Worm (Caenorhabditis elegans) whole organism, late embryonic: Measurements from ENCODE around the gene ttbk-7.

Experiments
- C08G9.2 ChIP-seq: sonication (generic microtip); optimal IDR thresholded peaks from 2 replicates; lab custom pipeline; 2016; ENCODE audit warnings: mild to moderate bottlenecking, missing genetic modification characterization, moderate library complexity, missing compliant biosample characterization
- F13H6.1 ChIP-seq: sonication (generic microtip); optimal IDR thresholded peaks from 2 replicates; lab custom pipeline; 2016; ENCODE audit warnings: missing genetic modification characterization, missing compliant biosample characterization
- K09A11.1 ChIP-seq: sonication (generic microtip); optimal IDR thresholded peaks from 2 replicates; lab custom pipeline; 2017; ENCODE audit warnings: antibody characterized with exemption, mild to moderate bottlenecking, missing genetic modification characterization, missing compliant biosample characterization; ENCODE audit not compliant: insufficient read depth
- T23F11.4 ChIP-seq: fragments of 200-800 bp; sonication (Bioruptor generic); optimal IDR thresholded peaks from 2 replicates; lab custom pipeline; 2018; ENCODE audit warnings: mild to moderate bottlenecking, missing genetic modification characterization, missing compliant biosample characterization
- Y22D7AL.16 ChIP-seq: sonication (generic microtip); optimal IDR thresholded peaks from 2 replicates; lab custom pipeline; 2016; ENCODE audit warnings: missing genetic modification characterization, missing compliant biosample characterization
- ahr-1 ChIP-seq: sonication (generic microtip); optimal IDR thresholded peaks from 2 replicates; lab custom pipeline; 2016; ENCODE audit warnings: missing genetic modification characterization, missing compliant biosample characterization
- ceh-14 ChIP-seq: sonication (generic microtip); optimal IDR thresholded peaks from 2 replicates; lab custom pipeline; 2016; ENCODE audit warnings: missing genotype, missing genetic modification characterization, missing compliant biosample characterization
- ceh-18 ChIP-seq: sonication (generic microtip); optimal IDR thresholded peaks from 2 replicates; lab custom pipeline; 2016; ENCODE audit warnings: missing genetic modification characterization, missing compliant biosample characterization
- ceh-19 ChIP-seq: fragments of 200-800 bp; sonication (Bioruptor generic); optimal IDR thresholded peaks from 2 replicates; lab custom pipeline; 2018; ENCODE audit warnings: mild to moderate bottlenecking, missing genetic modification characterization, missing compliant biosample characterization
- ceh-24 ChIP-seq: sonication (generic microtip); optimal IDR thresholded peaks from 2 replicates; lab custom pipeline; 2016; ENCODE audit warnings: mild to moderate bottlenecking, missing genetic modification characterization, missing compliant biosample characterization
- ceh-30 ChIP-seq: fragments of 150-350 bp; optimal IDR thresholded peaks from 2 replicates; lab custom pipeline; 2014; ENCODE audit warnings: missing biosample characterization, missing genetic modification characterization
- ceh-31 ChIP-seq: sonication (generic microtip); optimal IDR thresholded peaks from 2 replicates; lab custom pipeline; 2016; ENCODE audit warnings: missing genetic modification characterization, missing compliant biosample characterization
- ceh-34 ChIP-seq: sonication (generic microtip); optimal IDR thresholded peaks from 2 replicates; lab custom pipeline; 2016; ENCODE audit warnings: mild to moderate bottlenecking, missing genetic modification characterization, missing compliant biosample characterization
- ceh-48 ChIP-seq: sonication (generic microtip); optimal IDR thresholded peaks from 2 replicates; lab custom pipeline; 2016; ENCODE audit warnings: missing genetic modification characterization, inconsistent platforms, missing compliant biosample characterization
- che-1 ChIP-seq: sonication (generic microtip); optimal IDR thresholded peaks from 2 replicates; lab custom pipeline; 2016; ENCODE audit warnings: mild to moderate bottlenecking, missing genetic modification characterization, missing compliant biosample characterization
- dmd-4 ChIP-seq: sonication (generic microtip); optimal IDR thresholded peaks from 2 replicates; lab custom pipeline; 2016; ENCODE audit warnings: borderline replicate concordance, missing genetic modification characterization, missing compliant biosample characterization
- elt-2 ChIP-seq: sonication (generic microtip); optimal IDR thresholded peaks from 2 replicates; lab custom pipeline; 2016; ENCODE audit warnings: missing genetic modification reagents, missing genetic modification characterization, missing compliant biosample characterization
- elt-4 ChIP-seq: sonication (generic microtip); optimal IDR thresholded peaks from 2 replicates; lab custom pipeline; 2016; ENCODE audit warnings: missing genetic modification characterization, missing compliant biosample characterization
- ets-4 ChIP-seq: sonication (generic microtip); optimal IDR thresholded peaks from 2 replicates; lab custom pipeline; 2016; ENCODE audit warnings: missing genetic modification characterization, missing compliant biosample characterization
- eyg-1 ChIP-seq: sonication (generic microtip); optimal IDR thresholded peaks from 2 replicates; lab custom pipeline; 2016; ENCODE audit warnings: missing genotype, missing genetic modification characterization, missing compliant biosample characterization
- fax-1 ChIP-seq: sonication (generic microtip); optimal IDR thresholded peaks from 2 replicates; lab custom pipeline; 2016; ENCODE audit warnings: missing genotype, missing genetic modification characterization, missing compliant biosample characterization
- fkh-6 ChIP-seq: sonication (generic microtip); optimal IDR thresholded peaks from 2 replicates; lab custom pipeline; 2016; ENCODE audit warnings: missing genetic modification characterization, missing compliant biosample characterization
- hlh-13 ChIP-seq: fragments of 200-800 bp; sonication (Bioruptor generic); optimal IDR thresholded peaks from 2 replicates; lab custom pipeline; 2018; ENCODE audit warnings: mild to moderate bottlenecking, missing genetic modification characterization, missing compliant biosample characterization
- hlh-15 ChIP-seq: sonication (generic microtip); optimal IDR thresholded peaks from 2 replicates; lab custom pipeline; 2016; ENCODE audit warnings: missing genetic modification characterization, missing compliant biosample characterization
- hlh-30 ChIP-seq: sonication (generic microtip); optimal IDR thresholded peaks from 2 replicates; lab custom pipeline; 2017; ENCODE audit warnings: antibody characterized with exemption, missing genetic modification characterization, missing compliant biosample characterization; ENCODE audit not compliant: insufficient read depth
- hlh-6 ChIP-seq: sonication (generic microtip); optimal IDR thresholded peaks from 2 replicates; lab custom pipeline; 2016; ENCODE audit warnings: missing genotype, missing genetic modification characterization, missing compliant biosample characterization
- lim-6 ChIP-seq: sonication (generic microtip); optimal IDR thresholded peaks from 2 replicates; lab custom pipeline; 2016; ENCODE audit warnings: missing genetic modification characterization, missing compliant biosample characterization
- lin-11 ChIP-seq: fragments of 200-800 bp; sonication (Bioruptor generic); optimal IDR thresholded peaks from 2 replicates; lab custom pipeline; 2018; ENCODE audit warnings: mild to moderate bottlenecking, missing genetic modification characterization, missing compliant biosample characterization
- madf-2 ChIP-seq: sonication (generic microtip); optimal IDR thresholded peaks from 2 replicates; lab custom pipeline; 2017; ENCODE audit warnings: missing genetic modification characterization, missing compliant biosample characterization
- mec-3 ChIP-seq: sonication (generic microtip); optimal IDR thresholded peaks from 2 replicates; lab custom pipeline; 2016; ENCODE audit warnings: borderline replicate concordance, missing genetic modification characterization, missing compliant biosample characterization
- nfya-1 ChIP-seq: sonication (generic microtip); optimal IDR thresholded peaks from 2 replicates; lab custom pipeline; 2017; ENCODE audit warnings: missing genetic modification characterization, mild to moderate bottlenecking, missing compliant biosample characterization, antibody characterized with exemption, moderate library complexity
- nhr-11 ChIP-seq: fragments of 150-350 bp; optimal IDR thresholded peaks from 2 replicates; lab custom pipeline; 2014; ENCODE audit warnings: missing biosample characterization, missing genetic modification characterization
- nhr-232 ChIP-seq: sonication (generic microtip); optimal IDR thresholded peaks from 2 replicates; lab custom pipeline; 2016; ENCODE audit warnings: missing genetic modification characterization, missing compliant biosample characterization
- npax-4 ChIP-seq: sonication (generic microtip); optimal IDR thresholded peaks from 2 replicates; lab custom pipeline; 2016; ENCODE audit warnings: missing genetic modification characterization, missing compliant biosample characterization
- pat-9 ChIP-seq: fragments of 200-800 bp; sonication (Bioruptor generic); optimal IDR thresholded peaks from 2 replicates; lab custom pipeline; 2018; ENCODE audit warnings: mild to moderate bottlenecking, missing genetic modification characterization, moderate library complexity, missing compliant biosample characterization
- pax-1 ChIP-seq: fragments of 150-350 bp; optimal IDR thresholded peaks from 2 replicates; lab custom pipeline; 2014; ENCODE audit warnings: missing biosample characterization, missing genetic modification characterization
- pha-2 ChIP-seq: sonication (generic microtip); optimal IDR thresholded peaks from 2 replicates; lab custom pipeline; 2017; ENCODE audit warnings: mild to moderate bottlenecking, missing genetic modification characterization, missing compliant biosample characterization
- pqm-1 ChIP-seq: sonication (generic microtip); optimal IDR thresholded peaks from 2 replicates; lab custom pipeline; 2016; ENCODE audit warnings: missing genetic modification characterization, missing compliant biosample characterization
- ref-2 ChIP-seq: sonication (generic microtip); optimal IDR thresholded peaks from 2 replicates; lab custom pipeline; 2016; ENCODE audit warnings: missing genetic modification characterization, missing compliant biosample characterization
- rnt-1 ChIP-seq: sonication (generic microtip); optimal IDR thresholded peaks from 2 replicates; lab custom pipeline; 2016; ENCODE audit warnings: missing genetic modification characterization, missing compliant biosample characterization
- sdc-2 ChIP-seq: sonication (generic microtip); optimal IDR thresholded peaks from 2 replicates; lab custom pipeline; 2016; ENCODE audit warnings: missing genotype, missing genetic modification characterization, missing compliant biosample characterization
- sox-2 ChIP-seq: fragments of 200-800 bp; sonication (Bioruptor generic); IDR thresholded peaks from 2 replicates; pipeline ENCODE4 v1.3.6; 2022; ENCODE audit warnings: missing genetic modification reagents, missing genetic modification characterization, missing compliant biosample characterization
- syd-9 ChIP-seq: sonication (generic microtip); optimal IDR thresholded peaks from 2 replicates; lab custom pipeline; 2016; ENCODE audit warnings: mild to moderate bottlenecking, missing genetic modification characterization, moderate library complexity, missing compliant biosample characterization
- tbx-7 ChIP-seq: sonication (generic microtip); optimal IDR thresholded peaks from 2 replicates; lab custom pipeline; 2016; ENCODE audit warnings: missing genotype, missing genetic modification characterization, missing compliant biosample characterization
- ttx-3 ChIP-seq: sonication (generic microtip); optimal IDR thresholded peaks from 2 replicates; lab custom pipeline; 2016; ENCODE audit warnings: missing genetic modification reagents, missing genetic modification characterization, missing compliant biosample characterization
- unc-3 ChIP-seq, 2 experiments: fragments of 200-800 bp in 1 of 2; sonication (Bioruptor generic) in 1 of 2; sonication (generic microtip) in 1 of 2; conservative IDR thresholded peaks in 1 of 2; optimal IDR thresholded peaks in 1 of 2; 2 replicates each; pipeline versions ENCODE4 v1.3.6 to Lab custom; 2016 to 2022; ENCODE audit warnings: missing compliant biosample characterization in 2 of 2, missing genetic modification characterization in 2 of 2, missing genetic modification reagents in 1 of 2
- unc-42 ChIP-seq: sonication (generic microtip); optimal IDR thresholded peaks from 2 replicates; lab custom pipeline; 2016; ENCODE audit warnings: missing genotype, missing genetic modification characterization, missing compliant biosample characterization
- unc-55 ChIP-seq: sonication (generic microtip); optimal IDR thresholded peaks from 2 replicates; lab custom pipeline; 2017; ENCODE audit warnings: missing biosample characterization, missing genetic modification reagents, missing genetic modification characterization
- ztf-16 ChIP-seq: sonication (generic microtip); optimal IDR thresholded peaks from 2 replicates; lab custom pipeline; 2017; ENCODE audit warnings: missing genetic modification characterization, missing compliant biosample characterization

ttbk-7 gene

DNA sequence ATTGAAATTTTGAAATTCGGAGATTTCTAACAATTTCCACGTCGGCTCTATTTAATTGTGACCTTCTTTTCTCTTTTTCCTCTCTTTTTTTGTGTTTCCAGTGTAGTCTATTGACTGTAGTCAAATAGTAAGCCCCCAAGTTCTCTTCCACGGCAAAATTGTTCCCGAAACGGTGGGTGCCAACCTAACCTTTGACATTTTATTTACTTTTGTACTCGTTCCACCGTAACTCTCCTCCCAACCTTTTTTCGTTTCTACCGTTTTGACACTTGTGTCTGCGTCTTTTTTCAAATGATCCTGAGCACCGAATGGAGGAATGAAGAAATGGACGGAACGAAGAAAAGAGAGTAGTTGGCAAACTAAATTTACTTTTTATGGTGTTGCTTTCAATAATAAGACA is 24.9 kb downstream of the ttbk-7 start:
- no peak for TF ChIP-seq ets-4 (tag; lab: Kevin White, UChicago)
- TF ChIP-seq npax-4: no peak
- no peak for TF ChIP-seq ztf-16 (tag; lab: Kevin White, UChicago)
- TF ChIP-seq madf-2 (tag; lab: Kevin White, UChicago): no peak
- TF ChIP-seq hlh-30 (tag; lab: Kevin White, UChicago): no peak
- no peak for TF ChIP-seq unc-3 (GFP tag; conservative IDR thresholded peaks at IDR 0.05; lab: Robert Waterston, UW)
- TF ChIP-seq unc-3 (tag; optimal IDR thresholded peaks at IDR 0.05; lab: Kevin White, UChicago): no peak
- no peak for TF ChIP-seq Y22D7AL.16
- no peak for TF ChIP-seq ceh-19 (GFP tag; lab: Kevin White, UChicago)
- TF ChIP-seq mec-3 (tag; lab: Kevin White, UChicago): no peak
- no peak for TF ChIP-seq eyg-1
- no peak for TF ChIP-seq nhr-232 (tag; lab: Kevin White, UChicago)
- no peak for TF ChIP-seq ttx-3 (tag; lab: Kevin White, UChicago)
- TF ChIP-seq unc-55 (GFP tag; lab: Kevin White, UChicago): no peak
- no peak for TF ChIP-seq pqm-1 (tag; lab: Kevin White, UChicago)
- no peak for TF ChIP-seq hlh-15
- no peak for TF ChIP-seq hlh-13 (GFP tag; lab: Kevin White, UChicago)
- no peak for TF ChIP-seq nfya-1
- no peak for TF ChIP-seq elt-4 (tag; lab: Kevin White, UChicago)
- no peak for TF ChIP-seq ceh-18

DNA sequence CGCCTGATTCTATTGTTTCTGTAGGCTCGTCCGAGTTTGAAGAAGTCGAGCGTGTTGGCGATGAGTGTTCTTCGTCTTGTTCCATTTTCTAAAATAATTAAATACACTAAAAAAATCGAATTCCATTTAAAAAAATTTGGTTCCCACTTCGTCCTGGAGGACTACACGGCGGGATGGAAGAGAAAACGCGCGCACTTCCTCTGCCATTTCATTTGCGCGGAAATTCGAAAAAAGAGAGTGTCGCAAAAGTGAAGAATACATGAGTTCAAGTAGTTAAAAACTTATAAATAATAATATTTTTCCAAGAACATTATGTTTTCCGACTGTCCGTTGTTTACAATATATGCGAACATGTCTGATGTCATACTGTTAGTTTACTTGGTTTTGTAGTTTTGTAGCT is 25.7 kb downstream of the ttbk-7 start, which contains the start of gene T07F10.3:
T07F10.3 (minus strand) TSS at position 98 of the 400 bp plus-strand sequence.
- TF ChIP-seq fax-1 (peak; percentile 84), ceh-19 (GFP tag; lab: Kevin White, UChicago) (no peak), sdc-2 (tag; lab: Kevin White, UChicago) (peak; percentile 55), pax-1 (tag; lab: Kevin White, UChicago) (no peak), ref-2 (peak; percentile 96), lim-6 (tag; lab: Kevin White, UChicago) (peak; percentile 86), che-1 (no peak), C08G9.2 (tag; lab: Kevin White, UChicago) (peak; percentile 99), unc-55 (GFP tag; lab: Kevin White, UChicago) (no peak), nfya-1 (peak; percentile 35), ceh-24 (tag; lab: Kevin White, UChicago) (no peak), ztf-16 (tag; lab: Kevin White, UChicago) (peak; percentile 22), nhr-232 (tag; lab: Kevin White, UChicago) (no peak), elt-2 (tag; lab: Kevin White, UChicago) (peak; percentile 63), fkh-6 (peak; percentile 63), ceh-18 (peak; percentile 38), unc-3 (GFP tag; conservative IDR thresholded peaks at IDR 0.05; lab: Robert Waterston, UW) (peak; percentile 33; the same call in 1 of the 2 replicates), unc-3 (tag; optimal IDR thresholded peaks at IDR 0.05; lab: Kevin White, UChicago) (no peak), ceh-31 (tag; lab: Kevin White, UChicago) (peak; percentile 99), dmd-4 (tag; lab: Kevin White, UChicago) (no peak), nhr-11 (tag; lab: Kevin White, UChicago) (no peak), pqm-1 (tag; lab: Kevin White, UChicago) (peak; percentile 74), ahr-1 (tag; lab: Kevin White, UChicago) (peak; percentile 66), K09A11.1 (tag; lab: Kevin White, UChicago) (no peak), T23F11.4 (no peak), hlh-6 (tag; lab: Kevin White, UChicago) (peak; percentile 50), syd-9 (tag; lab: Kevin White, UChicago) (no peak), ceh-34 (tag; lab: Kevin White, UChicago) (peak; percentile 62), hlh-13 (GFP tag; lab: Kevin White, UChicago) (peak; percentile 15), ceh-48 (tag; lab: Kevin White, UChicago) (no peak), sox-2 (no peak), ceh-30 (tag; lab: Kevin White, UChicago) (no peak), ttx-3 (tag; lab: Kevin White, UChicago) (peak; percentile 21), lin-11 (tag; lab: Kevin White, UChicago) (no peak), pat-9 (no peak), ets-4 (tag; lab: Kevin White, UChicago) (peak; percentile 99), rnt-1 (tag; lab: Kevin White, UChicago) (peak; percentile 81), F13H6.1 (peak; percentile 86), pha-2 (no peak), tbx-7 (tag; lab: Kevin White, UChicago) (peak; percentile 98), mec-3 (tag; lab: Kevin White, UChicago) (peak; percentile 94), unc-42 (tag; lab: Kevin White, UChicago) (peak; percentile 37), ceh-14 (tag; lab: Kevin White, UChicago) (peak; percentile 79), eyg-1 (no peak)
